Worm (Caenorhabditis elegans): ENCODE results near the gene irld-66.

- TF ChIP-seq pha-4 (tag; optimal IDR thresholded peaks at IDR 0.05) = no peak
- no peak for TF ChIP-seq ztf-11 (tag; optimal IDR thresholded peaks at IDR 0.05)
- TF ChIP-seq lsy-2 (tag; optimal IDR thresholded peaks at IDR 0.05) = no peak
- no peak for TF ChIP-seq nhr-12 (tag; optimal IDR thresholded peaks at IDR 0.05)
- TF ChIP-seq nhr-28 (tag; optimal IDR thresholded peaks at IDR 0.05) = no peak
- TF ChIP-seq mep-1 (tag; optimal IDR thresholded peaks at IDR 0.05) = no peak
- no peak for TF ChIP-seq unc-62 (GFP tag; optimal IDR thresholded peaks at IDR 0.05)
- TF ChIP-seq ces-1 (GFP tag; optimal IDR thresholded peaks at IDR 0.05) = no peak
These were observed 13.1 kb downstream of the irld-66 start, which contains the start of the genes ZK355.3 and ZK355.8 for ce11 chrII:2927533-2927932.
